Worm (Caenorhabditis elegans) whole organism, early embryonic: ENCODE results near the gene C37C3.18.

Experiments
- F13C5.2 ChIP-seq: sonication (generic microtip); optimal IDR thresholded peaks from 2 replicates; lab custom pipeline; 2017; ENCODE audit warnings: mild to moderate bottlenecking, missing genetic modification characterization, inconsistent platforms, missing compliant biosample characterization
- ama-1 ChIP-seq: fragments of 150-350 bp; optimal IDR thresholded peaks from 2 replicates; lab custom pipeline; 2014
- ceh-13 ChIP-seq: fragments of 200-800 bp; sonication (Bioruptor generic); optimal IDR thresholded peaks from 2 replicates; lab custom pipeline; 2018; ENCODE audit warnings: mild to moderate bottlenecking, missing genetic modification characterization, missing compliant biosample characterization
- ceh-36 ChIP-seq: sonication (generic microtip); optimal IDR thresholded peaks from 2 replicates; lab custom pipeline; 2016; ENCODE audit warnings: missing genetic modification characterization, inconsistent platforms, missing compliant biosample characterization
- flt-1 ChIP-seq: fragments of 200-800 bp; sonication (Bioruptor generic); IDR thresholded peaks from 2 replicates; pipeline ENCODE4 v1.3.6; 2022; ENCODE audit warnings: missing genetic modification characterization, missing compliant biosample characterization
- hmbx-1 ChIP-seq: sonication (generic microtip); optimal IDR thresholded peaks from 2 replicates; lab custom pipeline; 2016; ENCODE audit warnings: mild to moderate bottlenecking, missing genetic modification characterization, missing compliant biosample characterization
- hnd-1 ChIP-seq: sonication (generic microtip); optimal IDR thresholded peaks from 2 replicates; lab custom pipeline; 2016; ENCODE audit warnings: missing genetic modification characterization, missing compliant biosample characterization
- pes-1 ChIP-seq: fragments of 200-800 bp; sonication (Bioruptor generic); IDR thresholded peaks from 2 replicates; pipeline ENCODE4 v1.3.6; 2022; ENCODE audit warnings: missing genetic modification reagents, missing genetic modification characterization, missing compliant biosample characterization
- tra-4 ChIP-seq: sonication (generic microtip); optimal IDR thresholded peaks from 2 replicates; lab custom pipeline; 2017; ENCODE audit warnings: missing genetic modification characterization, missing compliant biosample characterization

ce11 chrV:7853900-7854299 is 893 bp upstream of the C37C3.18 start:
- TF ChIP-seq ceh-36 (tag; lab: Kevin White, UChicago) (no peak), tra-4 (tag; lab: Kevin White, UChicago) (no peak), flt-1 (GFP tag; lab: Robert Waterston, UW) (no peak), ama-1 (lab: Kevin White, UChicago) (no peak), hnd-1 (tag; lab: Kevin White, UChicago) (no peak), F13C5.2 (tag; lab: Kevin White, UChicago) (no peak), ceh-13 (GFP tag; lab: Kevin White, UChicago) (no peak), hmbx-1 (tag; lab: Kevin White, UChicago) (no peak), pes-1 (GFP tag; lab: Robert Waterston, UW) (no peak)
